Worm (Caenorhabditis elegans) whole organism, mixed stage, embryonic: ENCODE results near the gene aat-3.

ENCODE experiments used
- ceh-83 ChIP-seq: fragments of 200-800 bp; sonication (Bioruptor generic); optimal IDR thresholded peaks from 2 replicates; lab custom pipeline; 2018; ENCODE audit warnings: mild to moderate bottlenecking, missing genetic modification characterization, missing compliant biosample characterization
- cnd-1 ChIP-seq: fragments of 200-800 bp; sonication (Bioruptor generic); optimal IDR thresholded peaks from 2 replicates; lab custom pipeline; 2018; ENCODE audit warnings: mild to moderate bottlenecking, missing genetic modification characterization, missing compliant biosample characterization
- lin-13 ChIP-seq: fragments of 150-350 bp; optimal IDR thresholded peaks from 2 replicates; lab custom pipeline; 2014; ENCODE audit warnings: missing biosample characterization, missing genetic modification characterization
- lsy-2 ChIP-seq: fragments of 150-350 bp; optimal IDR thresholded peaks from 2 replicates; lab custom pipeline; 2014; ENCODE audit warnings: missing biosample characterization, missing genetic modification characterization
- mab-5 ChIP-seq: fragments of 150-350 bp; optimal IDR thresholded peaks from 2 replicates; lab custom pipeline; 2014; ENCODE audit warnings: missing biosample characterization, missing genetic modification characterization
- mep-1 ChIP-seq: fragments of 150-350 bp; optimal IDR thresholded peaks from 2 replicates; lab custom pipeline; 2017; ENCODE audit warnings: missing biosample characterization, missing genetic modification reagents, missing genetic modification characterization, inconsistent platforms
- snpc-4 ChIP-seq: fragments of 150-350 bp; optimal IDR thresholded peaks from 2 replicates; lab custom pipeline; 2014; ENCODE audit warnings: missing biosample characterization, missing genetic modification characterization
- unc-120 ChIP-seq: sonication (generic microtip); optimal IDR thresholded peaks from 2 replicates; lab custom pipeline; 2017; ENCODE audit warnings: missing genetic modification characterization, missing compliant biosample characterization; ENCODE audit not compliant: poor library complexity, severe bottlenecking
- unc-39 ChIP-seq: fragments of 150-350 bp; optimal IDR thresholded peaks from 2 replicates; lab custom pipeline; 2014; ENCODE audit warnings: missing biosample characterization, missing genetic modification characterization
- unc-62 ChIP-seq: fragments of 150-350 bp; optimal IDR thresholded peaks from 2 replicates; lab custom pipeline; 2014; ENCODE audit warnings: missing biosample characterization, missing genetic modification reagents, missing genetic modification characterization
- ztf-11 ChIP-seq: fragments of 150-350 bp; optimal IDR thresholded peaks from 2 replicates; lab custom pipeline; 2014; ENCODE audit warnings: missing biosample characterization, missing genetic modification characterization

ce11 chrX:2596605-2597004 lies 44.5 kb downstream of the aat-3 start:
- no peak for TF ChIP-seq cnd-1
- TF ChIP-seq lsy-2 (tag; lab: Kevin White, UChicago): no peak
- TF ChIP-seq unc-39: no peak
- no peak for TF ChIP-seq ceh-83 (GFP tag; lab: Kevin White, UChicago)
- no peak for TF ChIP-seq mep-1 (tag; lab: Kevin White, UChicago)
- no peak for TF ChIP-seq snpc-4 (tag; lab: Kevin White, UChicago)
- no peak for TF ChIP-seq unc-120 (tag; lab: Kevin White, UChicago)
- TF ChIP-seq mab-5 (tag; lab: Kevin White, UChicago): no peak
- no peak for TF ChIP-seq unc-62 (GFP tag; lab: Kevin White, UChicago)
- TF ChIP-seq ztf-11 (tag; lab: Kevin White, UChicago): no peak
- TF ChIP-seq lin-13 (tag; lab: Kevin White, UChicago): no peak
